Worm (Caenorhabditis elegans): ENCODE measurements around the gene F18E3.13.

F18E3.13 gene

ce11 chrV:7381008-7381407 lies 35.0 kb upstream of the F18E3.13 start, which contains the start of gene C03G6.17:
TSS of gene C03G6.17 (minus strand) at chrV:7381108.
- TF ChIP-seq ztf-16 (tag; optimal IDR thresholded peaks at IDR 0.05) (no peak), C08G9.2 (tag; optimal IDR thresholded peaks at IDR 0.05) (no peak), ceh-34 (tag; optimal IDR thresholded peaks at IDR 0.05) (no peak), unc-86 (tag; optimal IDR thresholded peaks at IDR 0.05) (no peak), unc-3 (GFP tag; conservative IDR thresholded peaks at IDR 0.05) (no peak), unc-3 (tag; optimal IDR thresholded peaks at IDR 0.05) (no peak), elt-4 (tag; optimal IDR thresholded peaks at IDR 0.05) (no peak)

ce11 chrV:7386052-7386573 lies 29.9 kb upstream of the F18E3.13 start, which contains the start of gene srp-6:
TSS of gene srp-6 (minus strand) at chrV:7386102.
- TF ChIP-seq hlh-15 (tag; optimal IDR thresholded peaks at IDR 0.05) (no peak), ceh-2 (tag; optimal IDR thresholded peaks at IDR 0.05) (no peak), nfya-1 (tag; optimal IDR thresholded peaks at IDR 0.05) (no peak), K02D7.2 (tag; optimal IDR thresholded peaks at IDR 0.05) (no peak), tbx-7 (tag; optimal IDR thresholded peaks at IDR 0.05) (no peak), ceh-30 (tag; optimal IDR thresholded peaks at IDR 0.05) (no peak), sdc-2 (tag; optimal IDR thresholded peaks at IDR 0.05) (no peak), ceh-31 (tag; optimal IDR thresholded peaks at IDR 0.05) (no peak), lin-11 (tag; optimal IDR thresholded peaks at IDR 0.05) (no peak)

- no peak for TF ChIP-seq tbx-7 (tag; optimal IDR thresholded peaks at IDR 0.05)
- TF ChIP-seq fax-1 (tag; optimal IDR thresholded peaks at IDR 0.05), result no peak
- TF ChIP-seq ets-4 (tag; optimal IDR thresholded peaks at IDR 0.05), result no peak
- no peak for TF ChIP-seq K02D7.2 (tag; optimal IDR thresholded peaks at IDR 0.05)
- no peak for TF ChIP-seq rnt-1 (tag; optimal IDR thresholded peaks at IDR 0.05)
- TF ChIP-seq hlh-13 (GFP tag; optimal IDR thresholded peaks at IDR 0.05), result no peak
- TF ChIP-seq pqm-1 (tag; optimal IDR thresholded peaks at IDR 0.05), result no peak
- TF ChIP-seq pax-1 (tag; optimal IDR thresholded peaks at IDR 0.05), result no peak
- no peak for TF ChIP-seq zip-5 (tag; optimal IDR thresholded peaks at IDR 0.05)
- TF ChIP-seq ceh-6 (GFP tag; optimal IDR thresholded peaks at IDR 0.05), result no peak
- no peak for TF ChIP-seq odd-2 (tag; optimal IDR thresholded peaks at IDR 0.05)
- no peak for TF ChIP-seq npax-4 (tag; optimal IDR thresholded peaks at IDR 0.05)
- TF ChIP-seq ama-1 (optimal IDR thresholded peaks at IDR 0.05), result no peak
- TF ChIP-seq nfya-1 (tag; optimal IDR thresholded peaks at IDR 0.05), result no peak
- no peak for TF ChIP-seq sox-2 (GFP tag; IDR thresholded peaks at IDR 0.05)
Observed at ce11 chrV:7387755-7388154, 28.2 kb upstream of the F18E3.13 start, which contains the start of gene C02H6.3. TSS of gene C02H6.3 (minus strand) at chrV:7387855.

ce11 chrV:7389771-7390170 lies 26.2 kb upstream of the F18E3.13 start, which contains the start of gene C02H6.1:
TSS of gene C02H6.1 (minus strand) at chrV:7389871.
- TF ChIP-seq ceh-45 (GFP tag; IDR thresholded peaks at IDR 0.05), result no peak
- TF ChIP-seq ceh-6 (GFP tag; optimal IDR thresholded peaks at IDR 0.05), result no peak
- TF ChIP-seq sox-2 (GFP tag; IDR thresholded peaks at IDR 0.05), result no peak
- no peak for TF ChIP-seq ceh-18 (tag; optimal IDR thresholded peaks at IDR 0.05)
- TF ChIP-seq unc-86 (tag; optimal IDR thresholded peaks at IDR 0.05), result no peak
- TF ChIP-seq unc-55 (GFP tag; optimal IDR thresholded peaks at IDR 0.05), result no peak
- TF ChIP-seq K09A11.1 (tag; optimal IDR thresholded peaks at IDR 0.05; ENCODE audit: insufficient read depth), result no peak
- TF ChIP-seq fax-1 (tag; optimal IDR thresholded peaks at IDR 0.05), result no peak
- no peak for TF ChIP-seq che-1 (tag; optimal IDR thresholded peaks at IDR 0.05)
- no peak for TF ChIP-seq C38D4.7 (GFP tag; optimal IDR thresholded peaks at IDR 0.05)
- TF ChIP-seq ttx-3 (tag; optimal IDR thresholded peaks at IDR 0.05), result no peak
- TF ChIP-seq ceh-31 (tag; optimal IDR thresholded peaks at IDR 0.05), result no peak
- TF ChIP-seq madf-2 (tag; optimal IDR thresholded peaks at IDR 0.05), result no peak
- no peak for TF ChIP-seq dmd-4 (tag; optimal IDR thresholded peaks at IDR 0.05; ENCODE audit: borderline replicate concordance)
- TF ChIP-seq ref-2 (tag; optimal IDR thresholded peaks at IDR 0.05), result no peak
- no peak for TF ChIP-seq ztf-16 (tag; optimal IDR thresholded peaks at IDR 0.05)
- TF ChIP-seq hlh-30 (tag; optimal IDR thresholded peaks at IDR 0.05; ENCODE audit: insufficient read depth), result no peak

Measured in whole organism, late embryonic.